Fruit fly (Drosophila melanogaster): ENCODE measurements around the gene CG34303.

DNA sequence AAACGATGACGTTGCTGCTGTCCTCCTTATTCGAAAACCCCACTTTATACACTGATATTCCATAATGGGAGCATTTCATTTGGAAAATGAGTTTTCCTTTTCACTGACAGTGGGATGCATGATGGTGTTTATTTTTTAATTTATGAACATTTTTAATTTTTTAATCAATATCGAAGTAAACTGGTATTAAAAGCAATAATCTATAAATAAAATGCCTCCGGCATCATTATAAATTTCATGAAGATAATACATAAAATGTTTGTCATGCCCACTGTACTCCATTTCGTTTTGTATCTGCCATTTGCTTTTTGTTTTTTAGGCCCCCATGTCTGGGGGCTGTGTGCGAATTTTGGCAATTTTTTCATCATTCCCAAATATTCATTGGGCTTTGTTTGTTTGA lies 21.6 kb downstream of the CG34303 start:
- TF ChIP-seq h (GFP tag; optimal IDR thresholded peaks at IDR 0.05) (peak; percentile 71), woc (GFP tag; optimal IDR thresholded peaks at IDR 0.05) (no peak), Rel (GFP tag; optimal IDR thresholded peaks at IDR 0.05) (no peak), Rel (tag; optimal IDR thresholded peaks at IDR 0.05) (no peak), foxo (GFP tag; optimal IDR thresholded peaks at IDR 0.05) (no peak), OdsH (GFP tag; optimal IDR thresholded peaks at IDR 0.05) (peak; percentile 56), Myc (optimal IDR thresholded peaks at IDR 0.05) (no peak), fru (GFP tag; optimal IDR thresholded peaks at IDR 0.05) (peak; percentile 61), pan (optimal IDR thresholded peaks at IDR 0.05) (no peak), lola (GFP tag; optimal IDR thresholded peaks at IDR 0.05) (no peak), usp (GFP tag; optimal IDR thresholded peaks at IDR 0.05) (no peak), psq (GFP tag; optimal IDR thresholded peaks at IDR 0.05) (peak; percentile 39), sage (GFP tag; optimal IDR thresholded peaks at IDR 0.05) (peak; percentile 14), Abd-B (GFP tag; optimal IDR thresholded peaks at IDR 0.05) (no peak), dmrt93B (GFP tag; optimal IDR thresholded peaks at IDR 0.05) (no peak)
